Fruit fly (Drosophila melanogaster): ENCODE data around the gene CG10948.

CG10948 gene

dm6 chr3L:12803159-12804034, 46.5 kb downstream of the CG10948 start (continued):
- no peak for TF ChIP-seq Gug (GFP tag; IDR thresholded peaks at IDR 0.05)
- TF ChIP-seq CG3919 (GFP tag; optimal IDR thresholded peaks at IDR 0.05) = peak; percentile 13
- no peak for TF ChIP-seq Eip75B (GFP tag; optimal IDR thresholded peaks at IDR 0.05)
- no peak for TF ChIP-seq pdm3 (GFP tag; optimal IDR thresholded peaks at IDR 0.05)
- no peak for TF ChIP-seq vri (GFP tag; optimal IDR thresholded peaks at IDR 0.05)
- peak; percentile 69 for TF ChIP-seq Eip78C (GFP tag)
- TF ChIP-seq Smox (GFP tag; optimal IDR thresholded peaks at IDR 0.05) = peak; percentile 17
- no peak for TF ChIP-seq CG9139 (GFP tag; optimal IDR thresholded peaks at IDR 0.05)
- TF ChIP-seq Lpt (GFP tag; optimal IDR thresholded peaks at IDR 0.05) = no peak
- no peak for TF ChIP-seq CG34406 (GFP tag; optimal IDR thresholded peaks at IDR 0.05)
- no peak for TF ChIP-seq CG6854 (GFP tag; optimal IDR thresholded peaks at IDR 0.05)
- no peak for TF ChIP-seq fd85E (GFP tag; optimal IDR thresholded peaks at IDR 0.05)
- TF ChIP-seq fkh (GFP tag; optimal IDR thresholded peaks at IDR 0.05) = peak; percentile 55
- TF ChIP-seq CG32006 (GFP tag; optimal IDR thresholded peaks at IDR 0.05) = peak; percentile 8
- no peak for TF ChIP-seq Blimp-1 (GFP tag; optimal IDR thresholded peaks at IDR 0.05)
- no peak for TF ChIP-seq Ets96B (tag; optimal IDR thresholded peaks at IDR 0.05)
- peak; percentile 43 for TF ChIP-seq net (GFP tag; optimal IDR thresholded peaks at IDR 0.05)
- no peak for TF ChIP-seq CG6163 (GFP tag; IDR thresholded peaks at IDR 0.05)
- TF ChIP-seq CG6792 (GFP tag; optimal IDR thresholded peaks at IDR 0.05) = no peak
- TF ChIP-seq svp (GFP tag) = no peak
- no peak for TF ChIP-seq Hr38 (GFP tag; optimal IDR thresholded peaks at IDR 0.05)
- no peak for TF ChIP-seq CG11294 (GFP tag; IDR thresholded peaks at IDR 0.05)
- TF ChIP-seq CG10631 (GFP tag; optimal IDR thresholded peaks at IDR 0.05) = no peak
- TF ChIP-seq CG11902 (GFP tag; optimal IDR thresholded peaks at IDR 0.05) = no peak
- no peak for TF ChIP-seq CG7368 (GFP tag; optimal IDR thresholded peaks at IDR 0.05)
- no peak for TF ChIP-seq ss (GFP tag; optimal IDR thresholded peaks at IDR 0.05)
- 0 out of 3 replicates have a peak, but pooled peaks have one; percentile 21 for TF ChIP-seq eg (GFP tag; IDR thresholded peaks at IDR 0.05)
- TF ChIP-seq spab (GFP tag; optimal IDR thresholded peaks at IDR 0.05) = no peak
- TF ChIP-seq CG3032 (tag; optimal IDR thresholded peaks at IDR 0.05) = no peak
- peak; percentile 30 for TF ChIP-seq topi (GFP tag; optimal IDR thresholded peaks at IDR 0.05)
- TF ChIP-seq Eip93F (GFP tag; optimal IDR thresholded peaks at IDR 0.05) = no peak
- peak in 1 of 2 experiments; percentile 10 for TF ChIP-seq salr (GFP tag; optimal IDR thresholded peaks at IDR 0.05)

- peak; percentile 10 for TF ChIP-seq CG6792 (GFP tag; optimal IDR thresholded peaks at IDR 0.05)
- no peak for TF ChIP-seq spab (GFP tag; optimal IDR thresholded peaks at IDR 0.05)
- TF ChIP-seq dac (GFP tag; optimal IDR thresholded peaks at IDR 0.05) = peak; percentile 57
- TF ChIP-seq net (GFP tag; optimal IDR thresholded peaks at IDR 0.05) = peak; percentile 63
- TF ChIP-seq CG4318 (GFP tag; optimal IDR thresholded peaks at IDR 0.05) = peak; percentile 50
- peak; percentile 63 for TF ChIP-seq Sox14 (GFP tag; optimal IDR thresholded peaks at IDR 0.05)
- TF ChIP-seq CG3919 (GFP tag; optimal IDR thresholded peaks at IDR 0.05) = no peak
- peak; percentile 84 for TF ChIP-seq CG15336 (GFP tag; IDR thresholded peaks at IDR 0.05)
- TF ChIP-seq eg (GFP tag; IDR thresholded peaks at IDR 0.05) = peak; percentile 91
- TF ChIP-seq fkh (GFP tag; optimal IDR thresholded peaks at IDR 0.05) = peak; percentile 52
- no peak for TF ChIP-seq CG31627 (GFP tag; optimal IDR thresholded peaks at IDR 0.05)
- TF ChIP-seq CG11294 (GFP tag; IDR thresholded peaks at IDR 0.05) = peak; percentile 50; the same call in 1 of the 2 replicates
- TF ChIP-seq Hr4 (GFP tag; optimal IDR thresholded peaks at IDR 0.05) = peak; percentile 78
- peak; percentile 49 for TF ChIP-seq CG11762 (GFP tag; optimal IDR thresholded peaks at IDR 0.05; ENCODE audit: insufficient read depth)
- no peak for TF ChIP-seq dsx (GFP tag; optimal IDR thresholded peaks at IDR 0.05; ENCODE audit: poor library complexity, severe bottlenecking)
- peak; percentile 7 for TF ChIP-seq CG10631 (GFP tag; optimal IDR thresholded peaks at IDR 0.05)
- peak; percentile 18 for TF ChIP-seq acj6 (GFP tag; optimal IDR thresholded peaks at IDR 0.05)
- peak; percentile 86 for TF ChIP-seq CG6163 (GFP tag; IDR thresholded peaks at IDR 0.05)
- TF ChIP-seq CG1621 (tag; optimal IDR thresholded peaks at IDR 0.05) = no peak
- TF ChIP-seq pdm3 (GFP tag; optimal IDR thresholded peaks at IDR 0.05) = peak; percentile 51
- TF ChIP-seq Sox15 (GFP tag; optimal IDR thresholded peaks at IDR 0.05) = no peak
- peak; percentile 76 for TF ChIP-seq Gug (GFP tag; IDR thresholded peaks at IDR 0.05)
- TF ChIP-seq Eip93F (GFP tag; optimal IDR thresholded peaks at IDR 0.05) = peak; percentile 24
- TF ChIP-seq CG8632 (GFP tag; optimal IDR thresholded peaks at IDR 0.05) = no peak
- TF ChIP-seq vri (GFP tag; optimal IDR thresholded peaks at IDR 0.05) = peak; percentile 86
- no peak for TF ChIP-seq Ets96B (tag; optimal IDR thresholded peaks at IDR 0.05)
- TF ChIP-seq cyc (GFP tag; optimal IDR thresholded peaks at IDR 0.05) = no peak
- peak; percentile 77 for TF ChIP-seq CG16779 (tag; optimal IDR thresholded peaks at IDR 0.05)
- TF ChIP-seq achi (GFP tag; optimal IDR thresholded peaks at IDR 0.05) = peak; percentile 18
- peak; percentile 75 for TF ChIP-seq Eip78C (GFP tag)
Observed at dm6 chr3L:12802443-12802865, 47.5 kb downstream of the CG10948 start.
